Worm (Caenorhabditis elegans) whole organism, L3 larva: ENCODE results near the gene ran-1.

Source experiments
- R02D3.7 ChIP-seq: fragments of 150-350 bp; optimal IDR thresholded peaks from 2 replicates; lab custom pipeline; 2014; ENCODE audit warnings: missing biosample characterization, missing genetic modification characterization
- ZK546.5 ChIP-seq: sonication (generic microtip); optimal IDR thresholded peaks from 2 replicates; lab custom pipeline; 2017; ENCODE audit warnings: missing biosample characterization, missing genetic modification characterization
- aly-2 ChIP-seq: fragments of 150-350 bp; optimal IDR thresholded peaks from 2 replicates; lab custom pipeline; 2014; ENCODE audit warnings: missing biosample characterization, missing genetic modification characterization
- ama-1 ChIP-seq: fragments of 150-350 bp; optimal IDR thresholded peaks from 2 replicates; lab custom pipeline; 2018
- ceh-28 ChIP-seq: fragments of 150-350 bp; optimal IDR thresholded peaks from 2 replicates; lab custom pipeline; 2014; ENCODE audit warnings: missing biosample characterization, missing genetic modification reagents, missing genetic modification characterization
- ceh-82 ChIP-seq: fragments of 150-350 bp; optimal IDR thresholded peaks from 2 replicates; lab custom pipeline; 2014; ENCODE audit warnings: missing biosample characterization, missing genetic modification characterization
- ceh-9 ChIP-seq: sonication (generic microtip); optimal IDR thresholded peaks from 2 replicates; lab custom pipeline; 2018; ENCODE audit warnings: missing biosample characterization, missing genetic modification characterization
- daf-12 ChIP-seq: fragments of 150-350 bp; optimal IDR thresholded peaks from 2 replicates; lab custom pipeline; 2014; ENCODE audit warnings: missing biosample characterization, missing genetic modification reagents, missing genetic modification characterization
- egl-27 ChIP-seq: sonication (generic microtip); optimal IDR thresholded peaks from 4 replicates; lab custom pipeline; 2017; ENCODE audit warnings: missing biosample characterization, missing genetic modification reagents, missing genetic modification characterization
- egl-5 ChIP-seq: fragments of 150-350 bp; optimal IDR thresholded peaks from 2 replicates; lab custom pipeline; 2017; ENCODE audit warnings: missing biosample characterization, missing genetic modification reagents, missing genetic modification characterization, inconsistent platforms
- elt-1 ChIP-seq: fragments of 150-350 bp; optimal IDR thresholded peaks from 2 replicates; lab custom pipeline; 2014; ENCODE audit warnings: missing biosample characterization, missing genetic modification characterization
- elt-2 ChIP-seq: sonication (generic microtip); optimal IDR thresholded peaks from 2 replicates; lab custom pipeline; 2016; ENCODE audit warnings: missing genetic modification reagents, mild to moderate bottlenecking, missing genetic modification characterization, missing compliant biosample characterization
- elt-3 ChIP-seq, 3 experiments: fragments of 150-350 bp in 1 of 3; sonication (generic microtip) in 2 of 3; optimal IDR thresholded peaks; 2 replicates in 2 of 3; 4 replicates in 1 of 3; lab custom pipeline; 2014 to 2017; ENCODE audit warnings: missing biosample characterization in 3 of 3, missing genetic modification characterization in 3 of 3
- eor-1 ChIP-seq, 2 experiments: fragments of 150-350 bp; optimal IDR thresholded peaks; 2 replicates each; lab custom pipeline; 2014 to 2018; ENCODE audit warnings: missing biosample characterization in 2 of 2, missing genetic modification characterization in 2 of 2
- fkh-10 ChIP-seq: sonication (generic microtip); optimal IDR thresholded peaks from 2 replicates; lab custom pipeline; 2017; ENCODE audit warnings: missing biosample characterization, missing genetic modification reagents, missing genetic modification characterization
- fkh-2 ChIP-seq: fragments of 150-350 bp; optimal IDR thresholded peaks from 2 replicates; lab custom pipeline; 2014; ENCODE audit warnings: missing biosample characterization, missing genetic modification reagents, missing genetic modification characterization
- hmg-11 ChIP-seq: sonication (generic microtip); optimal IDR thresholded peaks from 2 replicates; lab custom pipeline; 2016; ENCODE audit warnings: missing genetic modification characterization, missing compliant biosample characterization
- jun-1 ChIP-seq: fragments of 150-350 bp; optimal IDR thresholded peaks from 2 replicates; lab custom pipeline; 2014; ENCODE audit warnings: missing biosample characterization, missing genetic modification reagents, missing genetic modification characterization
- lin-15B ChIP-seq: fragments of 150-350 bp; optimal IDR thresholded peaks from 2 replicates; lab custom pipeline; 2014; ENCODE audit warnings: missing biosample characterization, missing genetic modification characterization
- lsy-12 ChIP-seq: sonication (generic microtip); optimal IDR thresholded peaks from 2 replicates; lab custom pipeline; 2016; ENCODE audit warnings: mild to moderate bottlenecking, missing genetic modification characterization, missing compliant biosample characterization
- mml-1 ChIP-seq: fragments of 150-350 bp; sonication (generic microtip); optimal IDR thresholded peaks from 3 replicates; lab custom pipeline; 2014; ENCODE audit warnings: missing biosample characterization, missing genetic modification characterization
- nhr-11 ChIP-seq: fragments of 150-350 bp; optimal IDR thresholded peaks from 2 replicates; lab custom pipeline; 2014; ENCODE audit warnings: missing biosample characterization, missing genetic modification characterization
- nhr-12 ChIP-seq: fragments of 150-350 bp; optimal IDR thresholded peaks from 2 replicates; lab custom pipeline; 2014; ENCODE audit warnings: missing biosample characterization, missing genetic modification characterization
- nhr-23 ChIP-seq: fragments of 150-350 bp; optimal IDR thresholded peaks from 2 replicates; lab custom pipeline; 2014; ENCODE audit warnings: missing biosample characterization, missing genetic modification reagents, missing genetic modification characterization
- nhr-237 ChIP-seq: fragments of 150-350 bp; optimal IDR thresholded peaks from 2 replicates; lab custom pipeline; 2014; ENCODE audit warnings: missing biosample characterization, missing genetic modification characterization
- nhr-25 ChIP-seq: sonication (generic microtip); optimal IDR thresholded peaks from 2 replicates; lab custom pipeline; 2017; ENCODE audit warnings: missing biosample characterization, missing genetic modification characterization
- nhr-28 ChIP-seq: fragments of 150-350 bp; optimal IDR thresholded peaks from 2 replicates; lab custom pipeline; 2014; ENCODE audit warnings: missing biosample characterization, missing genetic modification characterization
- nhr-43 ChIP-seq: sonication (generic microtip); optimal IDR thresholded peaks from 2 replicates; lab custom pipeline; 2016; ENCODE audit warnings: mild to moderate bottlenecking, missing genetic modification characterization, missing compliant biosample characterization; ENCODE audit not compliant: poor library complexity, severe bottlenecking
- nhr-67 ChIP-seq: fragments of 150-350 bp; optimal IDR thresholded peaks from 2 replicates; lab custom pipeline; 2014; ENCODE audit warnings: missing biosample characterization, missing genetic modification characterization
- nhr-76 ChIP-seq: fragments of 150-350 bp; sonication (generic microtip); optimal IDR thresholded peaks from 5 replicates; lab custom pipeline; 2014; ENCODE audit warnings: missing biosample characterization, missing genetic modification characterization
- nhr-77 ChIP-seq: fragments of 150-350 bp; optimal IDR thresholded peaks from 2 replicates; lab custom pipeline; 2014; ENCODE audit warnings: missing biosample characterization, missing genetic modification characterization
- pha-4 ChIP-seq: fragments of 150-350 bp; optimal IDR thresholded peaks from 2 replicates; lab custom pipeline; 2014; ENCODE audit warnings: missing biosample characterization, missing genetic modification reagents, missing genetic modification characterization
- pqm-1 ChIP-seq: fragments of 150-350 bp; optimal IDR thresholded peaks from 2 replicates; lab custom pipeline; 2017; ENCODE audit warnings: missing biosample characterization, missing genetic modification characterization, inconsistent platforms
- skn-1 ChIP-seq: fragments of 150-350 bp; optimal IDR thresholded peaks from 2 replicates; lab custom pipeline; 2014; ENCODE audit warnings: missing biosample characterization, missing genetic modification characterization
- snpc-4 ChIP-seq: fragments of 150-350 bp; optimal IDR thresholded peaks from 2 replicates; lab custom pipeline; 2014; ENCODE audit warnings: missing biosample characterization, missing genetic modification characterization
- tbx-2 ChIP-seq: sonication (generic microtip); optimal IDR thresholded peaks from 2 replicates; lab custom pipeline; 2016; ENCODE audit warnings: mild to moderate bottlenecking, missing genetic modification characterization, missing compliant biosample characterization
- unc-62 ChIP-seq: fragments of 150-350 bp; sonication (generic microtip); optimal IDR thresholded peaks from 4 replicates; lab custom pipeline; 2014; ENCODE audit warnings: missing biosample characterization, missing genetic modification reagents, missing genetic modification characterization
- ztf-11 ChIP-seq: fragments of 150-350 bp; optimal IDR thresholded peaks from 2 replicates; lab custom pipeline; 2014; ENCODE audit warnings: missing biosample characterization, missing genetic modification characterization

The ran-1 gene

ce11 chrIII:10794049-10794448, 46.5 kb upstream of the ran-1 start, which contains the start of gene clec-163:
TSS of gene clec-163 (plus strand) at chrIII:10794349.
- TF ChIP-seq jun-1 (tag; lab: Kevin White, UChicago), result no peak
- TF ChIP-seq, all 47 proteins: peak for 0

ce11 chrIII:10791233-10791632, 43.7 kb upstream of the ran-1 start:
- TF ChIP-seq lsy-12 (tag; lab: Kevin White, UChicago), result no peak
- peak; percentile 73 for TF ChIP-seq ceh-28
- TF ChIP-seq nhr-67, result no peak

DNA sequence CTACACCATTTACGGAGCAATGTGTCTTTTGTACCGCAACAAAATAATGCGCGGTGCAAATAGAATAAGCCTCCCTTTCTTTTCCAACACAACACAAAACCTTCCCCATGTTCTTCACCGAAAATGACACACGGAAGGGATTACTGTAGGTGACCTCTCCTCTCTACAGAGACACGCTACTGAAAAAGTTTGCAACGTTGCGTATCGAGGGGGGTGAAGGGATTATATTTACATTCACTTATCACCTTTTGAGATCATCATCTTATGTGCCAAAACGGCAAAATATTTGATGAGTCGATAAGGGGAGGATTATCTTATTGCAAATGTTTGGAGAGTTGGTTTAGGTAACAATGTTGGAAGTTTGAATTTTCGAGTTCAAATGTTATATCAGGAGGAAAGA, 35.5 kb upstream of the ran-1 start:
- TF ChIP-seq skn-1 (tag; lab: Kevin White, UChicago) (no peak), nhr-23 (tag; lab: Kevin White, UChicago) (no peak), elt-2 (tag; lab: Kevin White, UChicago) (no peak), jun-1 (tag; lab: Kevin White, UChicago) (no peak), nhr-28 (no peak), nhr-11 (tag; lab: Kevin White, UChicago) (no peak), elt-3 (tag; optimal IDR thresholded peaks at IDR 0.05; lab: Kevin White, UChicago) (no peak), R02D3.7 (tag; lab: Kevin White, UChicago) (no peak), fkh-2 (tag; lab: Kevin White, UChicago) (no peak), egl-27 (tag; lab: Kevin White, UChicago) (no peak), lin-15B (tag; lab: Kevin White, UChicago) (no peak), tbx-2 (tag; lab: Kevin White, UChicago) (no peak), egl-5 (tag; lab: Kevin White, UChicago) (no peak), snpc-4 (tag; lab: Kevin White, UChicago) (no peak), hmg-11 (tag; lab: Kevin White, UChicago) (no peak), pqm-1 (no peak)

- TF ChIP-seq R02D3.7 (tag; lab: Kevin White, UChicago) (no peak), unc-62 (GFP tag; lab: Kevin White, UChicago) (no peak), pqm-1 (no peak), ceh-82 (tag; lab: Kevin White, UChicago) (no peak), mml-1 (tag; lab: Kevin White, UChicago) (no peak)
These were observed 34.0 kb upstream of the ran-1 start, which contains the start of gene ptr-19 for ce11 chrIII:10781553-10781952. TSS of gene ptr-19 (plus strand) at chrIII:10781853.

ce11 chrIII:10769693-10770092, 22.2 kb upstream of the ran-1 start:
- TF ChIP-seq eor-1 (tag; optimal IDR thresholded peaks at IDR 0.05; lab: Kevin White, UChicago) (no peak), fkh-10 (no peak), ztf-11 (tag; lab: Kevin White, UChicago) (no peak), nhr-237 (tag; lab: Kevin White, UChicago) (no peak), lin-15B (tag; lab: Kevin White, UChicago) (no peak), ceh-28 (no peak), skn-1 (tag; lab: Kevin White, UChicago) (no peak)

- TF ChIP-seq elt-1 (no peak), lsy-12 (tag; lab: Kevin White, UChicago) (peak; percentile 23), ceh-28 (no peak), ama-1 (lab: Kevin White, UChicago) (peak; percentile 66), elt-2 (tag; lab: Kevin White, UChicago) (peak; percentile 5)
These were observed 15.5 kb upstream of the ran-1 start, which contains the start of gene dpy-28 for ce11 chrIII:10763032-10763431. TSS of gene dpy-28 (plus strand) at chrIII:10763131.

- TF ChIP-seq nhr-67, result peak; percentile 54
- peak; percentile 97 to 100 (median 97) for TF ChIP-seq elt-3 (tag; optimal IDR thresholded peaks at IDR 0.05; lab: Kevin White, UChicago)
- TF ChIP-seq daf-12 (tag; lab: Kevin White, UChicago), result peak; percentile 83
- no peak for TF ChIP-seq nhr-12 (tag; lab: Kevin White, UChicago)
- peak; percentile 100 for TF ChIP-seq nhr-23 (tag; lab: Kevin White, UChicago)
- TF ChIP-seq fkh-10, result peak; percentile 100
- peak; percentile 99 for TF ChIP-seq nhr-43 (tag; lab: Kevin White, UChicago)
- peak; percentile 96 for TF ChIP-seq nhr-77 (tag; lab: Kevin White, UChicago)
- peak; percentile 100 for TF ChIP-seq unc-62 (GFP tag; lab: Kevin White, UChicago)
- peak; percentile 99 for TF ChIP-seq ceh-28
- TF ChIP-seq nhr-237 (tag; lab: Kevin White, UChicago), result no peak
- peak; percentile 93 for TF ChIP-seq aly-2 (tag; lab: Kevin White, UChicago)
- peak; percentile 94 for TF ChIP-seq nhr-76
- no peak for TF ChIP-seq ceh-9 (tag; lab: Kevin White, UChicago)
- peak; percentile 100 for TF ChIP-seq lin-15B (tag; lab: Kevin White, UChicago)
- TF ChIP-seq nhr-28, result peak; percentile 88
- TF ChIP-seq pha-4 (tag; lab: Kevin White, UChicago), result peak; percentile 100
- peak; percentile 100 for TF ChIP-seq nhr-25
- peak; percentile 73 for TF ChIP-seq ZK546.5
These were observed 11.8 kb upstream of the ran-1 start, which contains the start of gene tasp-1 for ce11 chrIII:10759050-10760023. TSS of gene tasp-1 (plus strand) at chrIII:10759307.
